Worm (Caenorhabditis elegans): ENCODE measurements around the gene gfrp-1.

gfrp-1 gene

DNA sequence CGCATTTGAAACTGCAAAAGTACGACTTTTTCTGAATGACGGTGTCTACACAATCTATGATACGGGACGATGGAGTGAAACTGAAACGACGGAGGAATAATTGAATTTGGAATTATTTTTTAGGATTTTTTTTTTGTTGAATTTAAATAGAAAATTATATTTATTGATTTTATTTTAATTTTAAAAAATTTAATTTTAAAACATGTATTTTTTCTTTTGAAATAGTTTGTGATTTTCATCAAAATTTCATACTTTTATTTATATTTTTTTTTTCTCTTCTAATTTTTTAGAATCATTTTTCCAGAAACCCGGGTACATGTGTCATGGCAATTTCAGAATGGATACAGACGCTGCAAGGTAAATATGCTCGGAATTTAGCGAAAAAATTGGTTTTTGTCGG, 4.5 kb downstream of the gfrp-1 start, which contains the start of gene Y38C1AA.1:
Gene Y38C1AA.1 (plus strand): TSS at position 301 of the 400 bp plus-strand sequence.
- no peak for TF ChIP-seq K02D7.2 (tag; optimal IDR thresholded peaks at IDR 0.05)

DNA sequence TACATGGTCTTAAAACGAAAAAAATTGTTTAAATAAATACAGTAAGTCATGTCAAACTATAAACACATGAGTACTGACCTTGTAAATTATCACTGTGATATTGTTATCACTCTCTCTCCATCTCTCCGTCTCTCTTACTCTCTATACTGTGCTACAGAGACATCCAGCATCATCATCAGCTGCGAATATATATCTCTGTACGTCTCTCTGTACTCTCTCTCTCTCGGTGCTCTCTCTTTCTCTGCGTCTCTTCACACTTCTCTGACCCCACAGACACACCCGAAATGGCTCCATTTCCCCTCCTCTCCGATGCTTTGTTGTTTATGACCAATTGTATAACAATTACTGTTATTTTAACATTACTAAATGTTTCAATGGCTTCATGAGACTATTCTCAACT, 7.2 kb downstream of the gfrp-1 start:
- TF ChIP-seq odd-2 (tag; optimal IDR thresholded peaks at IDR 0.05): no peak
- TF ChIP-seq unc-55 (GFP tag; optimal IDR thresholded peaks at IDR 0.05): peak; percentile 66
- TF ChIP-seq tbx-2 (tag; optimal IDR thresholded peaks at IDR 0.05): peak; percentile 62
- TF ChIP-seq elt-2 (tag; optimal IDR thresholded peaks at IDR 0.05): peak; percentile 67
- TF ChIP-seq ceh-9 (tag; optimal IDR thresholded peaks at IDR 0.05): no peak
- peak; percentile 3 for TF ChIP-seq syd-9 (tag; optimal IDR thresholded peaks at IDR 0.05)
- peak; percentile 46 for TF ChIP-seq nfya-1 (tag; optimal IDR thresholded peaks at IDR 0.05)
- peak; percentile 44 for TF ChIP-seq unc-42 (tag; optimal IDR thresholded peaks at IDR 0.05)
- peak; percentile 33 for TF ChIP-seq ceh-31 (tag; optimal IDR thresholded peaks at IDR 0.05)
- TF ChIP-seq fkh-6 (tag; optimal IDR thresholded peaks at IDR 0.05): no peak

DNA sequence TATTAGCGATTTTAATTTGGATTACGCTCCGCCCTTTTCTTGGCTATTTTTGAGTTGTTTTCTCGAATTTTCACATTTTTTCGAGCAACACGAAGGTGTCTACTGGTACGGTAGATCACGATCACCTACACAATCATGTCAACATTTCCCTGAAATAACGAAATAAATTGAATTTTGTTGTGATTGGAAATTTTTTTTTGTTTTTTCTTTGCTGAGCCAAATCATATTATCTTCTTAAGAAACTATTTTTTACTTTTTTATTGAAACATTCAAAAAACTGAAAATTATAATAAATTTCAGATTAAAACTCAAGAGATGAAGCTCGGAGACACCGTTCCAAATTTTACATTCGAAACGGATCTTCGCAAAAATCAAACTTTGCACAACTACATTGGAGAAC, 14.8 kb downstream of the gfrp-1 start, which contains the start of gene prdx-6:
Gene prdx-6 (plus strand): TSS at position 301 of the 400 bp plus-strand sequence.
- TF ChIP-seq unc-86 (tag; optimal IDR thresholded peaks at IDR 0.05) (no peak), nhr-11 (tag; optimal IDR thresholded peaks at IDR 0.05) (no peak), elt-2 (tag; optimal IDR thresholded peaks at IDR 0.05) (no peak), ets-4 (tag; optimal IDR thresholded peaks at IDR 0.05) (no peak), pqm-1 (tag; optimal IDR thresholded peaks at IDR 0.05) (no peak), dve-1 (tag; optimal IDR thresholded peaks at IDR 0.05) (no peak), hlh-15 (tag; optimal IDR thresholded peaks at IDR 0.05) (no peak), C08G9.2 (tag; optimal IDR thresholded peaks at IDR 0.05) (no peak), pha-4 (tag; optimal IDR thresholded peaks at IDR 0.05) (no peak), sdc-2 (tag; optimal IDR thresholded peaks at IDR 0.05) (no peak), pag-3 (tag; optimal IDR thresholded peaks at IDR 0.05; ENCODE audit: borderline replicate concordance) (no peak)

DNA sequence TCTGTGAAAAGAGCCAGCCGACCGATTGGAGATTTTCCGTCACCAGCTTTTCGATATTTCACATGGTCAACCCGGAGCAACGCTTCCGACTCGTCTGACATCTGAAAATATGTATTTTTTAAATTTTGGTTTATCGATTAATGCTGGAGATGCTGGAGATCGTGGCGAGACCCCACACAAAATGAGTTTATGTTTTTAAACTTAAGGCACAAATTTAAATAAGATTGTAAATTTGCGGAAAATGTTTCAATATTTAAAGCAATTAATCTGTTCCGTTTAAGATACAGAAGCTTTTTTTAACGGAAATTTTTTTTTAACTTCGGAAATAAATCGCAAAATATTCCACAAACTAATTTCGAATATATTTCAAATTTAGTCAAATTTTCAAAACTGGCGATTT, 28.3 kb downstream of the gfrp-1 start, which contains the start of gene gtf-2H1:
Gene gtf-2H1 (minus strand): TSS at position 101 of the 400 bp plus-strand sequence.
- TF ChIP-seq sdc-2 (tag; optimal IDR thresholded peaks at IDR 0.05) (no peak), ahr-1 (tag; optimal IDR thresholded peaks at IDR 0.05) (no peak), hlh-8 (tag; optimal IDR thresholded peaks at IDR 0.05) (no peak), tbx-7 (tag; optimal IDR thresholded peaks at IDR 0.05) (no peak), pha-2 (tag; optimal IDR thresholded peaks at IDR 0.05) (no peak), C08G9.2 (tag; optimal IDR thresholded peaks at IDR 0.05) (no peak), ceh-31 (tag; optimal IDR thresholded peaks at IDR 0.05) (no peak), ceh-2 (tag; optimal IDR thresholded peaks at IDR 0.05) (no peak), ceh-6 (GFP tag; optimal IDR thresholded peaks at IDR 0.05) (no peak), odd-2 (tag; optimal IDR thresholded peaks at IDR 0.05) (no peak), unc-3 (GFP tag; conservative IDR thresholded peaks at IDR 0.05) (no peak), unc-3 (tag; optimal IDR thresholded peaks at IDR 0.05) (no peak), zip-5 (tag; optimal IDR thresholded peaks at IDR 0.05) (no peak), hlh-15 (tag; optimal IDR thresholded peaks at IDR 0.05) (no peak), ztf-16 (tag; optimal IDR thresholded peaks at IDR 0.05) (no peak), ceh-45 (GFP tag; IDR thresholded peaks at IDR 0.05) (no peak)

DNA sequence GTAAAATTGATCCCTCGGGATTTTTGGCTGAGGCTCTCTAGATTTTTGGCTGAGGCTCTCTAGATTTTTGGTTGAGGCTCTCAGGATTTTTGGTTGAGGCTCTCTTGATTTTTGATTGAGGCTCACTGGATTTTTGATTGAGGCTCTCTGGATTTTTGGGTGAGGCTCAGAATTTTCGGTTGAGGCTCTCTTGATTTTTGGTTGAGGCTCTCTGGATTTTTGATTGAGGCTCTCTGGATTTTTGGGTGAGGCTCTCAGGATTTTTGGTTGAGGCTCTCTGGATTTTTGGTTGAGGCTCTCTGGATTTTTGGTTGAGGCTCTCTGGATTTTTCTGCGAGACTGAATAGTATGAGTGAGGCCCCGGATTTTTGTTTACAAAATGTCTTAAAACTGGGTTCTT, 32.7 kb downstream of the gfrp-1 start:
- TF ChIP-seq Y22D7AL.16 (tag; optimal IDR thresholded peaks at IDR 0.05) (no peak), ceh-34 (tag; optimal IDR thresholded peaks at IDR 0.05) (no peak), rnt-1 (tag; optimal IDR thresholded peaks at IDR 0.05) (no peak), npax-4 (tag; optimal IDR thresholded peaks at IDR 0.05) (no peak), eyg-1 (tag; optimal IDR thresholded peaks at IDR 0.05) (no peak), C08G9.2 (tag; optimal IDR thresholded peaks at IDR 0.05) (no peak), unc-42 (tag; optimal IDR thresholded peaks at IDR 0.05) (no peak), madf-2 (tag; optimal IDR thresholded peaks at IDR 0.05) (no peak), tbx-2 (tag; optimal IDR thresholded peaks at IDR 0.05) (no peak), C38D4.7 (GFP tag; optimal IDR thresholded peaks at IDR 0.05) (no peak), sdc-2 (tag; optimal IDR thresholded peaks at IDR 0.05) (no peak), elt-4 (tag; optimal IDR thresholded peaks at IDR 0.05) (no peak), nfya-1 (tag; optimal IDR thresholded peaks at IDR 0.05) (no peak), sox-2 (GFP tag; IDR thresholded peaks at IDR 0.05) (no peak), mec-3 (tag; optimal IDR thresholded peaks at IDR 0.05; ENCODE audit: borderline replicate concordance) (no peak), ceh-19 (GFP tag; optimal IDR thresholded peaks at IDR 0.05) (no peak), pha-4 (tag; optimal IDR thresholded peaks at IDR 0.05) (no peak)
